Worm (Caenorhabditis elegans): Measurements from ENCODE around the gene C39B10.1.

- no peak for TF ChIP-seq nfya-2 (GFP tag; IDR thresholded peaks at IDR 0.05)
- TF ChIP-seq F49E8.2 (tag; optimal IDR thresholded peaks at IDR 0.05; ENCODE audit: insufficient read depth) = no peak
- no peak for TF ChIP-seq snpc-4 (GFP tag; optimal IDR thresholded peaks at IDR 0.05)
- no peak for TF ChIP-seq snpc-4 (tag; optimal IDR thresholded peaks at IDR 0.05)
- no peak for TF ChIP-seq ama-1 (optimal IDR thresholded peaks at IDR 0.05)
- no peak for TF ChIP-seq ama-1 (GFP tag; optimal IDR thresholded peaks at IDR 0.05)
- no peak for TF ChIP-seq ceh-40 (GFP tag; IDR thresholded peaks at IDR 0.05)
Measured at ce11 chrX:10432786-10433185, 30.7 kb downstream of the C39B10.1 start.

All from whole organism, young adult.